Worm (Caenorhabditis elegans) whole organism, early embryonic: ENCODE measurements around the gene C02F5.13.

Experiments
- ama-1 ChIP-seq: fragments of 150-350 bp; optimal IDR thresholded peaks from 2 replicates; lab custom pipeline; 2014
- ceh-13 ChIP-seq: fragments of 200-800 bp; sonication (Bioruptor generic); optimal IDR thresholded peaks from 2 replicates; lab custom pipeline; 2018; ENCODE audit warnings: mild to moderate bottlenecking, missing genetic modification characterization, missing compliant biosample characterization
- ceh-36 ChIP-seq: sonication (generic microtip); optimal IDR thresholded peaks from 2 replicates; lab custom pipeline; 2016; ENCODE audit warnings: missing genetic modification characterization, inconsistent platforms, missing compliant biosample characterization
- ets-7 ChIP-seq: sonication (generic microtip); optimal IDR thresholded peaks from 2 replicates; lab custom pipeline; 2016; ENCODE audit warnings: missing genotype, missing genetic modification characterization, missing compliant biosample characterization
- flt-1 ChIP-seq: fragments of 200-800 bp; sonication (Bioruptor generic); IDR thresholded peaks from 2 replicates; pipeline ENCODE4 v1.3.6; 2022; ENCODE audit warnings: missing genetic modification characterization, missing compliant biosample characterization
- hnd-1 ChIP-seq: sonication (generic microtip); optimal IDR thresholded peaks from 2 replicates; lab custom pipeline; 2016; ENCODE audit warnings: missing genetic modification characterization, missing compliant biosample characterization
- pes-1 ChIP-seq: fragments of 200-800 bp; sonication (Bioruptor generic); IDR thresholded peaks from 2 replicates; pipeline ENCODE4 v1.3.6; 2022; ENCODE audit warnings: missing genetic modification reagents, missing genetic modification characterization, missing compliant biosample characterization
- sea-1 ChIP-seq: fragments of 200-800 bp; sonication (Bioruptor generic); conservative IDR thresholded peaks from 2 replicates; pipeline ENCODE4 v1.3.6; 2022; ENCODE audit warnings: missing genetic modification characterization, missing compliant biosample characterization
- tbx-11 ChIP-seq: fragments of 200-800 bp; sonication (Bioruptor generic); IDR thresholded peaks from 2 replicates; pipeline ENCODE4 v1.3.6; 2022; ENCODE audit warnings: missing genetic modification characterization, missing compliant biosample characterization
- tbx-37 ChIP-seq: fragments of 200-800 bp; sonication (Bioruptor generic); conservative IDR thresholded peaks from 2 replicates; pipeline ENCODE4 v1.3.6; 2022; ENCODE audit warnings: missing genetic modification reagents, missing genetic modification characterization, missing compliant biosample characterization
- tra-4 ChIP-seq: sonication (generic microtip); optimal IDR thresholded peaks from 2 replicates; lab custom pipeline; 2017; ENCODE audit warnings: missing genetic modification characterization, missing compliant biosample characterization

- TF ChIP-seq tbx-37 (GFP tag; lab: Robert Waterston, UW) (no peak), ama-1 (lab: Kevin White, UChicago) (no peak), ets-7 (no peak), ceh-36 (tag; lab: Kevin White, UChicago) (no peak), flt-1 (no peak), tra-4 (no peak), tbx-11 (no peak), hnd-1 (tag; lab: Kevin White, UChicago) (no peak), sea-1 (GFP tag; lab: Robert Waterston, UW) (no peak), pes-1 (GFP tag; lab: Robert Waterston, UW) (no peak), ceh-13 (GFP tag; lab: Kevin White, UChicago) (no peak)
Measured at ce11 chrIII:8235880-8236279, 11.3 kb upstream of the C02F5.13 start, which contains the start of gene C02F5.5.
